Fruit fly (Drosophila melanogaster) whole organism: ENCODE data around the gene CG14561.

Experiments used
- psq ChIP-seq: fragments of >200 bp; optimal IDR thresholded peaks from 2 replicates; lab custom pipeline; 2017
- usp ChIP-seq: fragments of >200 bp; optimal IDR thresholded peaks from 2 replicates; lab custom pipeline; 2017; ENCODE audit warnings: missing biosample characterization, missing genetic modification characterization, mixed read lengths

- TF ChIP-seq psq (lab: Kevin White, UChicago) (no peak), usp (GFP tag; lab: Kevin White, UChicago) (no peak)
Measured at dm6 chr3L:22053343-22053742, 12.4 kb upstream of the CG14561 start.
